Worm (Caenorhabditis elegans) whole organism, L4/young adult: ENCODE data around the gene R09E10.1.
"Not testable (repeated sequence)": the region's sequence is repeated elsewhere in the genome, so short reads cannot be mapped to it uniquely, and the experiment has no call there.

Experiments used
- W03F9.2 ChIP-seq: fragments of 150-350 bp; optimal IDR thresholded peaks from 2 replicates; lab custom pipeline; 2014; ENCODE audit warnings: missing biosample characterization, missing genetic modification characterization
- dao-5 ChIP-seq: sonication (generic microtip); optimal IDR thresholded peaks from 2 replicates; lab custom pipeline; 2016; ENCODE audit warnings: missing genotype, missing genetic modification characterization, moderate library complexity, missing compliant biosample characterization
- him-1 ChIP-seq: sonication (generic microtip); optimal IDR thresholded peaks from 2 replicates; lab custom pipeline; 2016; ENCODE audit warnings: missing genotype, missing genetic modification reagents, missing genetic modification characterization, missing compliant biosample characterization

Gene R09E10.1

DNA sequence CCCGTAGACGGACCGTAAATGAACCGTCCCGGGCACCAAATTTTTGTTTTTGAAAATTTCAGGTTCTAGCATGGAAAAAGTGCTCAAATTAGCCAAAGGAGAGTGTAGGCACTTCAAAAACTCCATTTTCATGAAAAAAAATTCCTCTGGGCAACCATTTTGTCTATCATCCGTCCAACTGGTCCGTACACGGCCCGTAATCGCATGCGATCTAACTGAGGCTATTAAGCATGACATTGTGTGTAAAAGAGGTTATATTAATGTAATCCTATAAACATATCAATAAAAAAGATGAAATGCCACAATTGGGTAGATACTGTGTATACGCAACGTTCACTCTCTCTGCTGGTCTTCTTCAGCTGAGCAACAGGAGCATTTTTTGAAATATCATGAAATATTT is at the start of gene R09E10.1:
R09E10.1 (minus strand) TSS at position 101 of the 400 bp plus-strand sequence.
- TF ChIP-seq him-1, W03F9.2, dao-5 (tag; lab: Kevin White, UChicago): not testable (repeated sequence)

DNA sequence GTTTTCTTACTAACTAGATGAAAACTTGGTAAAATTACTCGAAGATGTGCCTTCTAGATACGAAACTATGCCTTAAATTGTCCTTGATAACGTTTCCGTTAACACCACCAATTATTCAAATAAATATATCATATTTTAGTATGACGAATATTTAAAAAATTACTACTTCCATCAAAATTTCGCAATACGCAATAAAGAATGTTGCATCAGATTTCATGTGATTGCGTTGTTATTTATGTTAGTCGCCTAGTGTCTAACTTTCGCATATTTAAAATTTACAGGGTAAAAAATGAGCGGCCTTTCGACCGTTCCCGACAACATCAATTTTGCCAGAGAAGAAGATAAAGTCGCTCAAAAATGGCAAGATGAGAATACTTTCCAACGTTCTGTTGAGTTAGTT is 45.8 kb upstream of the R09E10.1 start, which contains the start of gene iars-1:
iars-1 (plus strand) TSS at position 276 of the 400 bp plus-strand sequence.
- TF ChIP-seq him-1 (tag; lab: Kevin White, UChicago) (no peak), W03F9.2 (tag; lab: Kevin White, UChicago) (no peak), dao-5 (tag; lab: Kevin White, UChicago) (no peak)

DNA sequence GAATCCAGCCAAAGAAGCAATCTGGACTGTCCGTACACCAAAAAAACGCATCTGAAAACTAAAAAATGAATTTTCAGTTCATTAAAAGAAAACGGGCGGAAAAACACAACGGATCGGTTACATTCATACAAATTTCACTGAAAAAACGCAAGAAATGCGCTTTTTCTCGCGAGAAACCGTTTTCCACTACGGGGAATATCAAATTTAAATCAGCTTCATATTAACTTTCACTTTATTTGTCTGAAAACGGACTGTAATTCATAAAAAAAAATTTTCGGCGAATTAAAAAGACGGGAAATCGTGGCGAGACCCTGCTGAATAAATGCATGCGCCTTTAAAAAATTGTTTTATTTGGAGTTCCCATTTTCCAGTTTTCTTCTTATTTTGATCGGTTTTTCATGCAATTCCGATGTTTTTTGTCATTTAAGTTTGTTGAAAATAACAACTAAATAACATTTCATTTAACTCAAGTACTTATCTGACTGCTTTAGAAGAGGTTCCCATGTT is 45.2 kb upstream of the R09E10.1 start, which contains the start of gene pges-2:
pges-2 (minus strand) TSS at position 51 of the 507 bp plus-strand sequence.
- no peak for TF ChIP-seq him-1 (tag; lab: Kevin White, UChicago)
- TF ChIP-seq dao-5 (tag; lab: Kevin White, UChicago): no peak
- TF ChIP-seq W03F9.2 (tag; lab: Kevin White, UChicago): peak; percentile 44

DNA sequence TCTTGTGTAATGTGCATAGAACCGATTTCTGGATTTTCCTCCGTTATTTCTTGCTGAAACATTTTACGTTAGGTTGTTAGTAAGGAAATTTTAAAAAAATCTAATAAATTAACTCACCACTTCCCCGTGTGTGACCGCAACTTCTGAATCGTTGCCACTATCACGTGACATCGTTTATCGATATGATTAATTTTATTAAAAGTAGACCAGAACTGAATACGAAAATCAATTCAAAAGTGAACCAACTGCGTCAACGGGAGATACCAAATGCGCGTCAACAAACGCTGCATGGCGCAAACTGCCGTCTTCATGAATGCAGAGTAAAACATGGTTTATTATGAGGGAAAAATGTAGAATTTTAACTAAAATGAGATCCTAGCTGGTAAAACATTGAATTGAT is 43.5 kb upstream of the R09E10.1 start, which contains the start of gene sir-2.1:
sir-2.1 (minus strand) TSS at position 212 of the 400 bp plus-strand sequence.
- no peak for TF ChIP-seq dao-5 (tag; lab: Kevin White, UChicago)
- TF ChIP-seq W03F9.2 (tag; lab: Kevin White, UChicago): no peak
- no peak for TF ChIP-seq him-1 (tag; lab: Kevin White, UChicago)

DNA sequence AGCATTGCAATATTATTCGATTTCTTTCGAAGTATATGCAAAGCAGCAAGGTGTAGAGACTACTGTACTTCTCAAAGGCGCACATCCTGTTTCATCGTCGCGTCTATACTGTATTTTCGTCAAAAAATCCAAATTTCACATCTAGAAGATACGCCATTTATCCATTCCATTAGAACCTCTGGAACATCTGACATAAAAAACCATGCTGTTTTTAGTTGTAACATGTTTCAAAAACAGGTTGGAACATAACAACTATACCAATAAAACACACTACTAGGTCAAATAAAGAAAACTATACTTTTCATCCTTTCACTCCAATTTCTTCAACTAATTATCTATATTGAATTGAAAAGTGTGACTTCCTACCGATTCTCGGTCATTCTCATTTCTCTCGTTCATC is 37.8 kb upstream of the R09E10.1 start, which contains the start of gene ugt-59:
ugt-59 (plus strand) TSS at position 301 of the 400 bp plus-strand sequence.
- TF ChIP-seq dao-5 (tag; lab: Kevin White, UChicago): no peak
- no peak for TF ChIP-seq him-1 (tag; lab: Kevin White, UChicago)
- TF ChIP-seq W03F9.2 (tag; lab: Kevin White, UChicago): no peak

DNA sequence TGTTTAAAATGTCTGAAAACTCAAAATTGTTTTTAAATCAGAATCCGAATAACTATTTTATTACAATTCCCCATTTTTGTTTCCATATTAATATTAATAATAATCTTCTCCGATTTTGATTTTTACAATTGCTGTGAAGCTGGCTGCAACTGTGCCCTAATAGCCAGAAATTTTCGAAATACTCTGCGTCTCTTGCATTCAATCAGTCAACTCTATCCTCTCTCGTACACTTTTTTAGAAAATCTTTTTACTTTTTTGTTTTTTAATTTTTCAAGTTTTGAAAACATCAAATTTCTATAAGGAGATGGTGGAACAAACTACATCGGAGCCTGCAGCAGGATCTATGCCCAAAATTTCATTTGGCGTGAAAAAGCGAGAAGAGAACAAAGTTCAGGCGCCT is 35.3 kb upstream of the R09E10.1 start, which contains the start of gene gkow-1:
gkow-1 (plus strand) TSS at position 301 of the 400 bp plus-strand sequence.
- no peak for TF ChIP-seq him-1 (tag; lab: Kevin White, UChicago)
- no peak for TF ChIP-seq dao-5 (tag; lab: Kevin White, UChicago)
- TF ChIP-seq W03F9.2 (tag; lab: Kevin White, UChicago): no peak

DNA sequence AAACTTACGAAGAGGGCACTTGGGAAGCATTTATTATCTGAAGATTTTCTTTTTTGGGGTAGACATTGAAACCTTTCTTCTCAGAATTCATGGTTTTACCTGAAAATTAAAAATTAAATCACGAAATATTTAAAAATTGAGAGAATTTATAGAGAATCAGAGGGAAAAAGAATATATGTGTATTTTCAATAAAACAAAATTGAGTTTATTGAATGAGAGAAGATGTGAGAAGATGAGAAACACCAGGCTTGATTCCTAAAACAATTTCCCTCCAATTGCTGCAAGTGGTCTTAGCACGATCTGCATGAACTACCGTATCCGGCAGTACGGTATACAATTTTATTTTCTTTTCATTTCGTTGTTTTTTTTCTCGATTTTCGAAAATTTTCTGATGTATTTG is 34.5 kb upstream of the R09E10.1 start, which contains the start of gene R11A8.1:
R11A8.1 (minus strand) TSS at position 101 of the 400 bp plus-strand sequence.
- TF ChIP-seq him-1 (tag; lab: Kevin White, UChicago) (no peak), W03F9.2 (tag; lab: Kevin White, UChicago) (no peak), dao-5 (tag; lab: Kevin White, UChicago) (no peak)

DNA sequence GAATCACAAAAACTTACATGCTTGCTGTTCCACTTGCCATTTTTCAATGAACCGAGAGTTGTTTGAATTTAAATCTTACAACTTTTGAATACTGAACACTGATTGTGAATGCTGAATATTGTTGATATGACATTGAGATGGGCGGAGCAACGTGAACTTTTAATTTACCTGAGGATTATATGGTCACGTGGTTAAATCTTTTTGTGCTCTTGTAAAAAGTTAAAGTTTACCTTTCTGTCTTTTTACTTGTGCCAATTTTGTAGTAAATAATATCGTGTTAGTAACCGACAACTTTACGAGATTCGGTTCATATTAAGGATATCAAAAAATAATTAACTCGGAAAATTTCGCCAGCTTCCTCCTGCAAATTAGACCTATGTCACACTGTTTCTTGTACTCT is 29.7 kb upstream of the R09E10.1 start, which contains the start of gene Y43C5B.2:
Y43C5B.2 (minus strand) TSS at position 101 of the 400 bp plus-strand sequence.
- TF ChIP-seq dao-5 (tag; lab: Kevin White, UChicago) (no peak), W03F9.2 (tag; lab: Kevin White, UChicago) (no peak), him-1 (tag; lab: Kevin White, UChicago) (no peak)

DNA sequence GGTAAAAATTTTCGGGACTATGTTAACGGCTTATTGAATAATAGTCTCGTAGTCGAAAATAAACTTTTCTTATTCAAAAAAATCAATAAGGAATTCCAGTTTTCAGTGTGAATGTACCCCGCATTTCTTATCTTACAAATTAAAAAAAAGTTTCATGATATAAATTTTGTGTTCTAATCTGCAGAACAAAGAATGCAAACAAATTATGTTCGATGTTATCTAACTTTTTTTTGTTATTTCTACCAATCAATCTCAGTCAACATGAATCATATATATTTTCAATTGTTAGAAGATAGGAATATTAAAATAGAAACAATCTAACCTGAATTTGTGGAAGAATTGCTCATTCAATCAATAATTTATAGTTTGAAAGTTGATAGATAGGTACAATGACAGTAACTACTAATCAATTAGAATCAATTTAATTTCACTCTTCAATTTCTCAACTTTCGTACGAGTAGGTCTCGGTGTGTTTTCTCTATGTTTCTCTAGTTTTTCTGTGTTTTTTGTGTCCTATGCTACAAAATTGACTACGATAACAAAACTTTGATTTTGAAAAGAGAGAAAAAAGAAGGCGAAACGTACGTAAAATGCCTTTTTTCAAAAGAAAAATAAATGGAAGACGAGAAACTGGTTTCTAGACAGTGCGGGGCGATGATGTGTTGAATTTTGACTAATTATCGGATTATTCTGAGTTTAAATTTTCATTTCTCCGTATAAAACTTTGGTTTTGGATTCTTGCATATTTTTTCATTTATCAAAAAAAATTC is 27.5 kb upstream of the R09E10.1 start, which contains the start of the genes unc-43 and Y43C5B.3:
unc-43 (minus strand) TSS at position 347 of the 770 bp plus-strand sequence.
Y43C5B.3 (plus strand) TSS at position 720 of the 770 bp plus-strand sequence.
- TF ChIP-seq him-1 (tag; lab: Kevin White, UChicago) (no peak), dao-5 (tag; lab: Kevin White, UChicago) (no peak), W03F9.2 (tag; lab: Kevin White, UChicago) (no peak)

DNA sequence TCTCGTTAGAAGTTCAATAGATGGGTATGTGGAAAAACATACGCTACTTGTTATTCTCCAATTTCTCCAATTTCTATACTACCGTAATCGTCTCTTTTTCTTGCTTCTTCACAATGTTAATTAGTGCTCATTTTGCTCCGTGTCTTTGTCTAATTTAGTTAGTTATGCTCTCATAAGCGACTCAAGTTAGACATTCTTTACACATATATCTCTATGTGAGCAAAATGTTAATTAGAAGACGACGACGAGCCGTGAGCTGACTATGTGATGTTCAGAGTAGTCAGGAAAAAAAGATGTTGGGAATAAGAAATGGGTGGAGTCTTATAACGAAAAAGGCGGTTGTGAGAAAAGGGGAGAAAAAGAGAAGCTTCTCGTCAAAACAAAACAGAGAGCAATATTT is 25.0 kb upstream of the R09E10.1 start:
- no peak for TF ChIP-seq dao-5 (tag; lab: Kevin White, UChicago)
- TF ChIP-seq W03F9.2 (tag; lab: Kevin White, UChicago): no peak
- TF ChIP-seq him-1 (tag; lab: Kevin White, UChicago): no peak

DNA sequence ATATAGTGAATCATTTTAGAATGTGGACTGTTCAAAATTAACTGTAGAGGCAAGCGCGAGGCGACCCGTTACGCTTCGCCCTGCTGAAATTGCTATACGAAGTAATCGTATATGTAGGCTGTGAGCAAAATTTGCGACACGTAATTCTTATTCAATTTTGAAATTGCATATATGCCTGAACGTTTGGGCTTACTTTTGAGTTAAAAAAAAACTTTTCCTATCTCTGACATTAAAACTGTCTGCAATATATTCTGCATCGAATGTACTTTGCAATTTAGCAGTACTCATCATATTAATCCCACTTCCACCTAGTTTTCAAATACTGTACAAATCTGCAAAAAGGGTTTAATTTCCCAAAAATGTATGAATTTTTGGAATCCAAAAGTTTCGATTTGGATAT is 24.4 kb upstream of the R09E10.1 start:
- TF ChIP-seq W03F9.2 (tag; lab: Kevin White, UChicago): no peak
- no peak for TF ChIP-seq him-1 (tag; lab: Kevin White, UChicago)
- no peak for TF ChIP-seq dao-5 (tag; lab: Kevin White, UChicago)

DNA sequence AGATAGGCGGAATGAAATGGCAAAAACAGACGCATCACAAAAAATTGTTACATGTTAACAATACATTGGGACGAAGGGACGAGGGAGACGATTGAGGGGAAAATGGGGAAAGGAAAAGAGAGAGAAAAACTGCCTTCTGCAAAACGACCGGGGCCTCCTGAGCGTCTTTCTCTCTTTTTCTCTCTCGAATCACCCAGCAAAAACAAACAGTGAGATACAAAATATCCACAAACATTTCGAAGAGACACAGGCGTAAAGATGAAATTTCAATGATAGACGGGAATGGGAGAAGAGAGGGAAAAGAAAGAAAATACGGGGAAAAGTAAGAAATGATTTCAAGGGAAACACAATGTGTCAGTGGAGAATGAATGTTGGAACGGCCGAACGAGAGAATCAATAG is 23.4 kb upstream of the R09E10.1 start:
- TF ChIP-seq W03F9.2 (tag; lab: Kevin White, UChicago) (peak; percentile 7), him-1 (tag; lab: Kevin White, UChicago) (peak; percentile 32), dao-5 (tag; lab: Kevin White, UChicago) (no peak)

DNA sequence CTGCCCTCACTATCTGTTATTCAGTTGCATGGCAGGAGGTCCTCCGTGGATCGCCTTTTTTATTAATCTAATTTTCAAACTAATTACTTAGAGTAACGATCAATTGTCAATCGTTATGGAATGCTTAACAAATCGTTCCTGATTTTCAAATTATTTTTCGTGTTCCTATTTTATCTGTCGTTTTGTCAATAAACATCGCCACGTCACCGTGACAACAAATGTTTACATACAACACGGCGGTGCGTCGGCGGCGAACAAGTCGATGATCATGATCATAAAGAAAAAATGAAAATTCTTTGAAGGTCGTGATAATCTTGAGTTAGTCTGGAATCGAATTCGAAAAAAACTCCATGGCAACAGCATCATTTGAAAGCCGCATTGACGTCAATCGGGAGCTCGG is 22.9 kb upstream of the R09E10.1 start:
- TF ChIP-seq dao-5 (tag; lab: Kevin White, UChicago): no peak
- no peak for TF ChIP-seq him-1 (tag; lab: Kevin White, UChicago)
- TF ChIP-seq W03F9.2 (tag; lab: Kevin White, UChicago): no peak
